Fruit fly (Drosophila melanogaster) S2 (cell line): ENCODE measurements around the gene cv-c.

Experiments
- CG8478 ChIP-seq: fragments of >200 bp; optimal IDR thresholded peaks from 2 replicates; lab custom pipeline; 2018
- CTCF ChIP-seq, 2 experiments: fragments of >200 bp; optimal IDR thresholded peaks; 2 replicates each; lab custom pipeline; 2018

dm6 chr3R:14344767-14345166 lies 136.7 kb downstream of the cv-c start:
- TF ChIP-seq CG8478 (lab: Kevin White, UChicago) (no peak), CTCF (optimal IDR thresholded peaks at IDR 0.05; lab: Kevin White, UChicago) (no peak)
